Worm (Caenorhabditis elegans) whole organism, early embryonic: ENCODE data around the gene tat-2.

Experiments used
- B0310.2 ChIP-seq: sonication (generic microtip); optimal IDR thresholded peaks from 2 replicates; lab custom pipeline; 2016; ENCODE audit warnings: mild to moderate bottlenecking, missing genetic modification characterization, missing compliant biosample characterization
- F13C5.2 ChIP-seq: sonication (generic microtip); optimal IDR thresholded peaks from 2 replicates; lab custom pipeline; 2017; ENCODE audit warnings: mild to moderate bottlenecking, missing genetic modification characterization, inconsistent platforms, missing compliant biosample characterization
- aly-1 ChIP-seq: sonication (generic microtip); optimal IDR thresholded peaks from 2 replicates; lab custom pipeline; 2016; ENCODE audit warnings: missing genetic modification characterization, missing compliant biosample characterization
- ama-1 ChIP-seq: fragments of 150-350 bp; optimal IDR thresholded peaks from 2 replicates; lab custom pipeline; 2014
- ceh-13 ChIP-seq: fragments of 200-800 bp; sonication (Bioruptor generic); optimal IDR thresholded peaks from 2 replicates; lab custom pipeline; 2018; ENCODE audit warnings: mild to moderate bottlenecking, missing genetic modification characterization, missing compliant biosample characterization
- ceh-36 ChIP-seq: sonication (generic microtip); optimal IDR thresholded peaks from 2 replicates; lab custom pipeline; 2016; ENCODE audit warnings: missing genetic modification characterization, inconsistent platforms, missing compliant biosample characterization
- ets-7 ChIP-seq: sonication (generic microtip); optimal IDR thresholded peaks from 2 replicates; lab custom pipeline; 2016; ENCODE audit warnings: missing genotype, missing genetic modification characterization, missing compliant biosample characterization
- flt-1 ChIP-seq: fragments of 200-800 bp; sonication (Bioruptor generic); IDR thresholded peaks from 2 replicates; pipeline ENCODE4 v1.3.6; 2022; ENCODE audit warnings: missing genetic modification characterization, missing compliant biosample characterization
- hmbx-1 ChIP-seq: sonication (generic microtip); optimal IDR thresholded peaks from 2 replicates; lab custom pipeline; 2016; ENCODE audit warnings: mild to moderate bottlenecking, missing genetic modification characterization, missing compliant biosample characterization
- hmg-4 ChIP-seq: fragments of 200-800 bp; sonication (Bioruptor generic); optimal IDR thresholded peaks from 2 replicates; lab custom pipeline; 2018; ENCODE audit warnings: mild to moderate bottlenecking, missing genetic modification characterization, missing compliant biosample characterization
- hnd-1 ChIP-seq: sonication (generic microtip); optimal IDR thresholded peaks from 2 replicates; lab custom pipeline; 2016; ENCODE audit warnings: missing genetic modification characterization, missing compliant biosample characterization
- pes-1 ChIP-seq: fragments of 200-800 bp; sonication (Bioruptor generic); IDR thresholded peaks from 2 replicates; pipeline ENCODE4 v1.3.6; 2022; ENCODE audit warnings: missing genetic modification reagents, missing genetic modification characterization, missing compliant biosample characterization
- scrt-1 ChIP-seq: fragments of 200-800 bp; sonication (Bioruptor generic); IDR thresholded peaks from 2 replicates; pipeline ENCODE4 v1.3.6; 2022; ENCODE audit warnings: missing genetic modification characterization, missing compliant biosample characterization
- sea-1 ChIP-seq: fragments of 200-800 bp; sonication (Bioruptor generic); conservative IDR thresholded peaks from 2 replicates; pipeline ENCODE4 v1.3.6; 2022; ENCODE audit warnings: missing genetic modification characterization, missing compliant biosample characterization
- tbx-11 ChIP-seq: fragments of 200-800 bp; sonication (Bioruptor generic); IDR thresholded peaks from 2 replicates; pipeline ENCODE4 v1.3.6; 2022; ENCODE audit warnings: missing genetic modification characterization, missing compliant biosample characterization
- tbx-37 ChIP-seq: fragments of 200-800 bp; sonication (Bioruptor generic); conservative IDR thresholded peaks from 2 replicates; pipeline ENCODE4 v1.3.6; 2022; ENCODE audit warnings: missing genetic modification reagents, missing genetic modification characterization, missing compliant biosample characterization
- tra-4 ChIP-seq: sonication (generic microtip); optimal IDR thresholded peaks from 2 replicates; lab custom pipeline; 2017; ENCODE audit warnings: missing genetic modification characterization, missing compliant biosample characterization

The tat-2 gene

DNA sequence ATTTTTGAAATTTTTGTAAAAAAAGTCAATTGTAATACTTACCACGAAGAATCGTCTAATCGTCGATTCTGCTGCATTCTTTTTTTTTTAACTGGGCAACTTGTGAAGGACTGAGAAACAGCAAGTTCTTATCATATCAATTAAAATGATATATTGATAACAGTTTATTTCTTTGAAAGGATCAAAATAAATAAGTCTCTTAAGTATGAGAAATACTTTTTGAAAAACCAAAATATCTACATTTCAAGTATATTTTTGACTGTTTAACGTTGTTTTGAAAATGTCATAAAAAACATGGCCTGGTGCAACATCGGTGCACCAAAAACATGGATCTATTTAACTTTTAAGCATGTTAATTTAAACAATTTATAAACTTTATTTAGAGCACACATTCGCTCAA is 9.5 kb upstream of the tat-2 start, which contains the start of gene Y17G9A.2:
TSS of gene Y17G9A.2 (minus strand) at position 101 of the 400 bp plus-strand sequence.
- TF ChIP-seq ama-1 (lab: Kevin White, UChicago) (no peak), tbx-37 (GFP tag; lab: Robert Waterston, UW) (no peak), tra-4 (tag; lab: Kevin White, UChicago) (no peak), F13C5.2 (no peak), pes-1 (GFP tag; lab: Robert Waterston, UW) (no peak), aly-1 (tag; lab: Kevin White, UChicago) (no peak), B0310.2 (tag; lab: Kevin White, UChicago) (no peak), hmbx-1 (tag; lab: Kevin White, UChicago) (no peak), tbx-11 (GFP tag; lab: Robert Waterston, UW) (no peak), hmg-4 (no peak), ceh-36 (no peak), hnd-1 (no peak), sea-1 (no peak), flt-1 (no peak), ets-7 (no peak), scrt-1 (no peak), ceh-13 (GFP tag; lab: Kevin White, UChicago) (no peak)

ce11 chrIV:4842030-4842429 is 4.7 kb downstream of the tat-2 start:
- no peak for TF ChIP-seq pes-1 (GFP tag; lab: Robert Waterston, UW)
- no peak for TF ChIP-seq scrt-1
- no peak for TF ChIP-seq ceh-13 (GFP tag; lab: Kevin White, UChicago)
- TF ChIP-seq aly-1 (tag; lab: Kevin White, UChicago): no peak
- TF ChIP-seq B0310.2 (tag; lab: Kevin White, UChicago): no peak

- TF ChIP-seq sea-1: no peak
- TF ChIP-seq tbx-37 (GFP tag; lab: Robert Waterston, UW): no peak
- no peak for TF ChIP-seq ets-7
- TF ChIP-seq hmg-4: no peak
- no peak for TF ChIP-seq ceh-13 (GFP tag; lab: Kevin White, UChicago)
- TF ChIP-seq hmbx-1 (tag; lab: Kevin White, UChicago): no peak
- no peak for TF ChIP-seq ceh-36
- TF ChIP-seq tbx-11 (GFP tag; lab: Robert Waterston, UW): no peak
- TF ChIP-seq B0310.2 (tag; lab: Kevin White, UChicago): no peak
- TF ChIP-seq ama-1 (lab: Kevin White, UChicago): no peak
- TF ChIP-seq scrt-1: no peak
- TF ChIP-seq tra-4 (tag; lab: Kevin White, UChicago): no peak
Observed at ce11 chrIV:4829641-4830040, 17.1 kb downstream of the tat-2 start.

- no peak for TF ChIP-seq ceh-36
- TF ChIP-seq ama-1 (lab: Kevin White, UChicago): no peak
- no peak for TF ChIP-seq ets-7
- no peak for TF ChIP-seq aly-1 (tag; lab: Kevin White, UChicago)
- no peak for TF ChIP-seq pes-1 (GFP tag; lab: Robert Waterston, UW)
- TF ChIP-seq flt-1: no peak
- TF ChIP-seq hmg-4: no peak
- TF ChIP-seq B0310.2 (tag; lab: Kevin White, UChicago): no peak
- no peak for TF ChIP-seq ceh-13 (GFP tag; lab: Kevin White, UChicago)
- TF ChIP-seq scrt-1: no peak
Observed at ce11 chrIV:4827219-4827618, 19.5 kb downstream of the tat-2 start, which contains the start of gene mpz-4. Gene mpz-4, minus strand, starts transcription at chrIV:4827319.

DNA sequence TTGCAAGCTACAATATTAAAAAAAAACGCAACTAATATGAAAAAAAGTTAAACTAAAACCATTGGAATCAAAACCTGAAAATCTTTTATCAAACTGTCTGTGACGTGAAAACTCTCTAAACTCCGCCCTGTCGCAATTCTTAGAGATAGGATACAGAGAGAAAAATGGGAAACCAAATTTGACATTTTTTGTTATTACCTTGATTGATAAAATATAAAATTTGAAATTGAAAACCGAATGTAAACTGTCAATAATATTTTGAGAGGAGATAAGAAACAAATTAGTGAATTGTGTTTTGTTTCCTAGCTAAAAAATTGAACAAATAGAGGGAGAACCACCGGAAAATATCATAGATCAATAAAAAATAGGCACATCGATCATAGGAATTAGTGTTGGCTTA is 24.9 kb downstream of the tat-2 start:
- no peak for TF ChIP-seq F13C5.2
- TF ChIP-seq tra-4 (tag; lab: Kevin White, UChicago): no peak
- no peak for TF ChIP-seq hmbx-1 (tag; lab: Kevin White, UChicago)
- TF ChIP-seq sea-1: no peak
- TF ChIP-seq ceh-13 (GFP tag; lab: Kevin White, UChicago): no peak
- no peak for TF ChIP-seq tbx-37 (GFP tag; lab: Robert Waterston, UW)
- TF ChIP-seq B0310.2 (tag; lab: Kevin White, UChicago): no peak
- TF ChIP-seq hnd-1: no peak
- no peak for TF ChIP-seq flt-1
- TF ChIP-seq pes-1 (GFP tag; lab: Robert Waterston, UW): no peak
- TF ChIP-seq ceh-36: no peak
- TF ChIP-seq ets-7: no peak
- no peak for TF ChIP-seq tbx-11 (GFP tag; lab: Robert Waterston, UW)
- TF ChIP-seq ama-1 (lab: Kevin White, UChicago): no peak
- TF ChIP-seq scrt-1: no peak
- TF ChIP-seq aly-1 (tag; lab: Kevin White, UChicago): no peak
- no peak for TF ChIP-seq hmg-4

DNA sequence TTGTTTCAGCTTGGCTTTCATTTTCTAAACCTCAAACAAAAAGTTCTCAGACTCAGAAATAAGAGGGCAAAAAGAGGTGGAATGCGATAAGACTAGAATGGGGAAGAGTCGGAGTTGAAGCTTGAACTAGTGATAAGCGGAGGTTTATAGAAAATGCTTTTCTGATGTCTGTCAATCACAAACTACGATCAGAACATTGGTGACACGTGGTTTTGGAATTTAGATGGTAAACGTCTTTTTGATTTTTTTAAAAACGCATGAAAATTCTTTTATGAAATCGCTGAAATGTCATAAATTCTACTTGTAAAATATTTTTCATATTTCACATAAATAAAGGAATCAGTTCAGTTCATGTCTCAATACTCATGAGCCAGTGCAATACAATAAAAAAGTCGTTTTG is 25.6 kb downstream of the tat-2 start, which contains the start of gene H06H21.8:
TSS of gene H06H21.8 (minus strand) at position 78 of the 400 bp plus-strand sequence.
- TF ChIP-seq hnd-1: no peak
- no peak for TF ChIP-seq hmbx-1 (tag; lab: Kevin White, UChicago)

ce11 chrIV:4814185-4814584 is 32.5 kb downstream of the tat-2 start, which contains the start of gene srw-94:
Gene srw-94, plus strand, starts transcription at chrIV:4814485.
- TF ChIP-seq flt-1: no peak

ce11 chrIV:4811863-4812262 is 34.8 kb downstream of the tat-2 start, which contains the start of gene srw-95:
Gene srw-95, plus strand, starts transcription at chrIV:4812075.
- TF ChIP-seq hmbx-1 (tag; lab: Kevin White, UChicago) (no peak), pes-1 (GFP tag; lab: Robert Waterston, UW) (no peak), ets-7 (no peak), hmg-4 (no peak), tra-4 (tag; lab: Kevin White, UChicago) (no peak), F13C5.2 (no peak), tbx-11 (GFP tag; lab: Robert Waterston, UW) (no peak), tbx-37 (GFP tag; lab: Robert Waterston, UW) (no peak), B0310.2 (tag; lab: Kevin White, UChicago) (no peak), ceh-36 (no peak), flt-1 (no peak), ama-1 (lab: Kevin White, UChicago) (no peak), scrt-1 (no peak), aly-1 (tag; lab: Kevin White, UChicago) (no peak), ceh-13 (GFP tag; lab: Kevin White, UChicago) (no peak), sea-1 (no peak), hnd-1 (no peak)
